Fruit fly (Drosophila melanogaster): ENCODE measurements around the gene CG9368.
A peak's percentile ranks its signal among the peaks of the same experiment; 100 is the strongest.

The CG9368 gene

DNA sequence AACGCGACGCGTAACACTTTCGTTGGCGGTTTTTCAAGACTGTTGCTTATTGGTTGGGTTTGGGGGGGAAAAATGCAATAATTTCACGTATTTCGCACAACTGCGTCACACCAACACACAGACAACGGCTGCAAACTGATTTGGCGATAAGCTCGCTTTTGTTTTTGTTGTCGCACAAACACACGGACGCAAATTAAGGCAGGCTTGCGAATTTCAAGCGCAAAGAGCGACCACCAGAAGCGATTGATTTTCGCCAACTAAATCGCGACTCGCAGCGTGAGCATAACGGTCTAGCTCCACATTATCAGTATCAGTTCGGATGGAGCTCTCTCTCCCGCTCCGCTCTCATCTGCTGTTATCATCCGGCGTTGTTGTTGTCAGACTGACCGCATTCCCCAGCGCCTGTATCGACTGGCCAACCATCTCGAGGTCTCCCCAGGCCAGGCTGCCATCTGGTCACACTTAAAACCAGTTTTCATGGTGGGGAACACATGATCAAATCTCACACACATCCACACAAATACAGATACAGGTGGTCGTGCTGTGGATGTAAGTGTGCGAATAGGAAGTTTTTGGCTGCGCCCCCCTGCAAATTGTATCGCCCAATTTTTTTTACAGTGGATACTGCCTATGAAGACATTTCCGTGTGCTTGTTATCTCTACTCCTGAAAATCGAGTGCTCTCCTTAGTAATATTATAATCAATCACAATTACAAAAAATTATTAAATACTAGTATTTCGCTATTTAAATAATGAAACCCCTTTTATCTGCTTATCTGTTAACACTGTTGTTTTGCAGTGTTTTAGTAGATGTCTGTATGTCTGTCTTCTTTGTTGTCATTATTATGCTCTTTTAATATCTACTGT, 31.6 kb downstream of the CG9368 start (continued):
- peak; percentile 51 for TF ChIP-seq CG2712 (tag; optimal IDR thresholded peaks at IDR 0.05)
- TF ChIP-seq ab (GFP tag; optimal IDR thresholded peaks at IDR 0.05): no peak
- no peak for TF ChIP-seq tll (GFP tag; optimal IDR thresholded peaks at IDR 0.05)
- TF ChIP-seq CG18476 (GFP tag; optimal IDR thresholded peaks at IDR 0.05): peak; percentile 20
- TF ChIP-seq CG18599 (GFP tag; optimal IDR thresholded peaks at IDR 0.05): peak; percentile 81
- no peak for TF ChIP-seq ewg (GFP tag; optimal IDR thresholded peaks at IDR 0.05)
- no peak for TF ChIP-seq CG11456 (GFP tag; IDR thresholded peaks at IDR 0.05)
- peak; percentile 85 for TF ChIP-seq cwo (GFP tag; optimal IDR thresholded peaks at IDR 0.05)
- no peak for TF ChIP-seq Gsc (GFP tag; IDR thresholded peaks at IDR 0.05)
- no peak for TF ChIP-seq HLH4C (GFP tag; IDR thresholded peaks at IDR 0.05; ENCODE audit: partially characterized antibody)
- peak; percentile 23 for TF ChIP-seq lbe (GFP tag; optimal IDR thresholded peaks at IDR 0.05)
- peak; percentile 31 for TF ChIP-seq tx (GFP tag; optimal IDR thresholded peaks at IDR 0.05)
- 0 out of 2 replicates have a peak, but pooled peaks have one; percentile 19 for TF ChIP-seq Awh (GFP tag; IDR thresholded peaks at IDR 0.05)
- no peak for TF ChIP-seq CG10959 (GFP tag; IDR thresholded peaks at IDR 0.05)
- TF ChIP-seq MBD-R2 (GFP tag; IDR thresholded peaks at IDR 0.05): peak; percentile 64
- TF ChIP-seq CG7357 (GFP tag; IDR thresholded peaks at IDR 0.05): peak; percentile 37; the same call in 2 of the 3 replicates
- TF ChIP-seq btn (GFP tag; optimal IDR thresholded peaks at IDR 0.05): no peak
- peak; percentile 70 for TF ChIP-seq gem (tag; optimal IDR thresholded peaks at IDR 0.05)
- TF ChIP-seq zfh2 (GFP tag; optimal IDR thresholded peaks at IDR 0.05): peak; percentile 62
- TF ChIP-seq CG34224 (GFP tag; IDR thresholded peaks at IDR 0.05; ENCODE audit: partially characterized antibody): peak; percentile 59; the same call in 1 of the 3 replicates
- TF ChIP-seq Asciz (GFP tag; optimal IDR thresholded peaks at IDR 0.05): no peak
- peak; percentile 21 for TF ChIP-seq her (GFP tag; optimal IDR thresholded peaks at IDR 0.05)
- peak; percentile 22 for TF ChIP-seq ash1 (GFP tag; optimal IDR thresholded peaks at IDR 0.05)
- TF ChIP-seq tio (GFP tag; optimal IDR thresholded peaks at IDR 0.05): peak; percentile 49
- no peak; the same call in 1 of the 2 replicates for TF ChIP-seq Ravus (GFP tag; IDR thresholded peaks at IDR 0.05)
- peak; percentile 74; the same call in 3 of the 4 replicates for TF ChIP-seq Gug (GFP tag; IDR thresholded peaks at IDR 0.05)
- peak; percentile 67 for TF ChIP-seq CG15269 (tag; optimal IDR thresholded peaks at IDR 0.05)
- TF ChIP-seq CG4730 (GFP tag; IDR thresholded peaks at IDR 0.05): 0 out of 2 replicates have a peak, but pooled peaks have one; percentile 20
- TF ChIP-seq caup (GFP tag; optimal IDR thresholded peaks at IDR 0.05; ENCODE audit: severe bottlenecking): peak; percentile 69
- 0 out of 2 replicates have a peak, but pooled peaks have one; percentile 12 for TF ChIP-seq CG4404 (GFP tag; IDR thresholded peaks at IDR 0.05)
- peak; percentile 55; the same call in 1 of the 2 replicates for TF ChIP-seq CG32767 (GFP tag; IDR thresholded peaks at IDR 0.05)
- TF ChIP-seq CG17612 (GFP tag; IDR thresholded peaks at IDR 0.05): peak; percentile 24; the same call in 1 of the 2 replicates
- peak; percentile 28 for TF ChIP-seq nmo (GFP tag; optimal IDR thresholded peaks at IDR 0.05)
- peak; percentile 10 for TF ChIP-seq CG16863 (GFP tag; optimal IDR thresholded peaks at IDR 0.05)
- TF ChIP-seq CG10366 (GFP tag; IDR thresholded peaks at IDR 0.05): peak; percentile 59
- TF ChIP-seq CG17568 (GFP tag; optimal IDR thresholded peaks at IDR 0.05): no peak
- no peak for TF ChIP-seq CG3163 (GFP tag; optimal IDR thresholded peaks at IDR 0.05)
- no peak for TF ChIP-seq lola (GFP tag; optimal IDR thresholded peaks at IDR 0.05)
- no peak for TF ChIP-seq CG30020 (tag; optimal IDR thresholded peaks at IDR 0.05)
- TF ChIP-seq HmgZ (tag; optimal IDR thresholded peaks at IDR 0.05): peak; percentile 78
- no peak for TF ChIP-seq Tbp (GFP tag; optimal IDR thresholded peaks at IDR 0.05)
- no peak for TF ChIP-seq jumu (GFP tag; optimal IDR thresholded peaks at IDR 0.05)
- no peak for TF ChIP-seq unc-4 (GFP tag; IDR thresholded peaks at IDR 0.05; ENCODE audit: partially characterized antibody)
- peak; percentile 10 for TF ChIP-seq jing (GFP tag; optimal IDR thresholded peaks at IDR 0.05)
- TF ChIP-seq ems (GFP tag; optimal IDR thresholded peaks at IDR 0.05): peak; percentile 33
- no peak for TF ChIP-seq CG4707 (GFP tag; optimal IDR thresholded peaks at IDR 0.05)
- peak; percentile 67 for TF ChIP-seq CG8924 (tag; optimal IDR thresholded peaks at IDR 0.05)
